Worm (Caenorhabditis elegans) whole organism, L4 larva: ENCODE results near the gene col-176.

Source experiments
- F37D6.2 ChIP-seq: sonication (generic microtip); optimal IDR thresholded peaks from 2 replicates; lab custom pipeline; 2016; ENCODE audit warnings: mild to moderate bottlenecking, missing genetic modification characterization, missing compliant biosample characterization
- R02D3.7 ChIP-seq: fragments of 150-350 bp; sonication (generic microtip); optimal IDR thresholded peaks from 3 replicates; lab custom pipeline; 2014; ENCODE audit warnings: missing biosample characterization, missing genetic modification characterization
- T20F7.1 ChIP-seq: fragments of 200-800 bp; sonication (Bioruptor generic); optimal IDR thresholded peaks from 2 replicates; lab custom pipeline; 2018; ENCODE audit warnings: mild to moderate bottlenecking, missing genetic modification characterization, missing compliant biosample characterization
- Y105C5A.15 ChIP-seq: fragments of 200-800 bp; sonication (Bioruptor generic); IDR thresholded peaks from 2 replicates; pipeline ENCODE4 v1.3.6; 2022; ENCODE audit warnings: missing genetic modification characterization, missing compliant biosample characterization
- aha-1 ChIP-seq: fragments of 150-350 bp; peaks from one replicate; lab custom pipeline; 2014; ENCODE audit warnings: missing biosample characterization, missing genetic modification characterization
- ama-1 ChIP-seq: fragments of 150-350 bp; optimal IDR thresholded peaks from 2 replicates; lab custom pipeline; 2014; ENCODE audit warnings: inconsistent platforms, mixed read lengths
- arid-1 ChIP-seq: fragments of 200-800 bp; sonication (Bioruptor generic); conservative IDR thresholded peaks from 2 replicates; pipeline ENCODE4 v1.3.6; 2022; ENCODE audit warnings: missing genetic modification reagents, missing genetic modification characterization, missing compliant biosample characterization
- ceh-32 ChIP-seq: sonication (generic microtip); optimal IDR thresholded peaks from 2 replicates; lab custom pipeline; 2016; ENCODE audit warnings: mild to moderate bottlenecking, missing genetic modification characterization, missing compliant biosample characterization; ENCODE audit not compliant: poor library complexity
- daf-16 ChIP-seq, 3 experiments: sonication (generic microtip); optimal IDR thresholded peaks; 2 replicates each; lab custom pipeline; 2016 to 2017; ENCODE audit warnings: missing genetic modification characterization in 3 of 3, missing genetic modification reagents in 3 of 3, mild to moderate bottlenecking in 2 of 3, missing compliant biosample characterization in 2 of 3, missing biosample characterization in 1 of 3, moderate library complexity in 1 of 3
- dmd-6 ChIP-seq: fragments of 200-800 bp; sonication (Bioruptor generic); IDR thresholded peaks from 2 replicates; pipeline ENCODE4 v1.3.6; 2022; ENCODE audit warnings: missing genetic modification reagents, missing genetic modification characterization, missing compliant biosample characterization
- dmd-9 ChIP-seq: fragments of 200-800 bp; sonication (Bioruptor generic); IDR thresholded peaks from 2 replicates; pipeline ENCODE4 v1.3.6; 2022; ENCODE audit warnings: missing genetic modification reagents, missing genetic modification characterization, missing compliant biosample characterization
- dpl-1 ChIP-seq: fragments of 150-350 bp; optimal IDR thresholded peaks from 2 replicates; lab custom pipeline; 2014; ENCODE audit warnings: missing biosample characterization, missing genetic modification reagents, missing genetic modification characterization
- dve-1 ChIP-seq: sonication (generic microtip); optimal IDR thresholded peaks from 2 replicates; lab custom pipeline; 2017; ENCODE audit warnings: antibody characterized with exemption, mild to moderate bottlenecking, missing genetic modification characterization, missing compliant biosample characterization; ENCODE audit not compliant: insufficient read depth
- gei-8 ChIP-seq: fragments of 200-800 bp; sonication (Bioruptor generic); optimal IDR thresholded peaks from 2 replicates; lab custom pipeline; 2018; ENCODE audit warnings: mild to moderate bottlenecking, missing genetic modification characterization, missing compliant biosample characterization
- hif-1 ChIP-seq, 2 experiments: sonication (generic microtip); optimal IDR thresholded peaks; 2 replicates each; lab custom pipeline; 2016 to 2017; ENCODE audit warnings: missing compliant biosample characterization in 2 of 2, missing genetic modification characterization in 2 of 2, missing genetic modification reagents in 2 of 2, missing genotype in 2 of 2, mild to moderate bottlenecking in 1 of 2
- hlh-11 ChIP-seq: fragments of 200-800 bp; sonication (Bioruptor generic); optimal IDR thresholded peaks from 2 replicates; lab custom pipeline; 2018; ENCODE audit warnings: mild to moderate bottlenecking, missing genetic modification characterization, missing compliant biosample characterization
- lin-1 ChIP-seq: fragments of 200-800 bp; sonication (Bioruptor generic); IDR thresholded peaks from 2 replicates; pipeline ENCODE4 v1.3.6; 2022; ENCODE audit warnings: missing genetic modification reagents, missing genetic modification characterization, missing compliant biosample characterization
- lin-39 ChIP-seq: fragments of 150-350 bp; optimal IDR thresholded peaks from 2 replicates; lab custom pipeline; 2014; ENCODE audit warnings: missing biosample characterization, missing genetic modification reagents, missing genetic modification characterization
- lsy-2 ChIP-seq, 2 experiments: fragments of 150-350 bp in 1 of 2; sonication (generic microtip) in 1 of 2; optimal IDR thresholded peaks; 2 replicates each; lab custom pipeline; 2014 to 2017; ENCODE audit warnings: missing biosample characterization in 2 of 2, missing genetic modification characterization in 2 of 2
- mxl-3 ChIP-seq: fragments of 200-800 bp; sonication (Bioruptor generic); optimal IDR thresholded peaks from 2 replicates; lab custom pipeline; 2018; ENCODE audit warnings: mild to moderate bottlenecking, missing genetic modification characterization, missing compliant biosample characterization
- nhr-102 ChIP-seq: sonication (generic microtip); optimal IDR thresholded peaks from 2 replicates; lab custom pipeline; 2016; ENCODE audit warnings: mild to moderate bottlenecking, missing genetic modification characterization, moderate library complexity, missing compliant biosample characterization
- nhr-111 ChIP-seq: fragments of 200-800 bp; sonication (Bioruptor generic); optimal IDR thresholded peaks from 2 replicates; lab custom pipeline; 2018; ENCODE audit warnings: mild to moderate bottlenecking, missing genetic modification characterization, missing compliant biosample characterization
- nhr-237 ChIP-seq: sonication (generic microtip); optimal IDR thresholded peaks from 2 replicates; lab custom pipeline; 2017; ENCODE audit warnings: missing biosample characterization, missing genetic modification characterization
- nhr-42 ChIP-seq: fragments of 200-800 bp; sonication (Bioruptor generic); IDR thresholded peaks from 2 replicates; pipeline ENCODE4 v1.3.6; 2022; ENCODE audit warnings: missing genetic modification characterization, missing compliant biosample characterization
- nhr-6 ChIP-seq: fragments of 150-350 bp; optimal IDR thresholded peaks from 2 replicates; lab custom pipeline; 2014; ENCODE audit warnings: missing biosample characterization, missing genetic modification characterization
- pha-4 ChIP-seq, 2 experiments: fragments of 150-350 bp in 1 of 2; fragments of 200-800 bp in 1 of 2; sonication (Bioruptor generic) in 1 of 2; IDR thresholded peaks in 1 of 2; optimal IDR thresholded peaks in 1 of 2; 2 replicates each; pipeline versions ENCODE4 v1.3.6 to Lab custom; 2014 to 2022; ENCODE audit warnings: missing genetic modification characterization in 2 of 2, missing genetic modification reagents in 2 of 2, missing biosample characterization in 1 of 2, missing compliant biosample characterization in 1 of 2
- saeg-2 ChIP-seq: fragments of 200-800 bp; sonication (Bioruptor generic); IDR thresholded peaks from 2 replicates; pipeline ENCODE4 v1.3.6; 2022; ENCODE audit warnings: missing genetic modification reagents, missing genetic modification characterization, missing compliant biosample characterization
- sdz-12 ChIP-seq: fragments of 200-800 bp; sonication (Bioruptor generic); optimal IDR thresholded peaks from 2 replicates; lab custom pipeline; 2018; ENCODE audit warnings: mild to moderate bottlenecking, missing genetic modification characterization, missing compliant biosample characterization
- spr-1 ChIP-seq: sonication (generic microtip); optimal IDR thresholded peaks from 2 replicates; lab custom pipeline; 2016; ENCODE audit warnings: mild to moderate bottlenecking, missing genetic modification characterization, missing compliant biosample characterization
- unc-130 ChIP-seq: sonication (generic microtip); optimal IDR thresholded peaks from 2 replicates; lab custom pipeline; 2016; ENCODE audit warnings: missing genetic modification reagents, missing genetic modification characterization, missing compliant biosample characterization
- unc-39 ChIP-seq: sonication (generic microtip); optimal IDR thresholded peaks from 2 replicates; lab custom pipeline; 2017; ENCODE audit warnings: missing biosample characterization, missing genetic modification characterization
- zfp-3 ChIP-seq: fragments of 200-800 bp; sonication (Bioruptor generic); conservative IDR thresholded peaks from 2 replicates; pipeline ENCODE4 v1.3.6; 2022; ENCODE audit warnings: missing genetic modification reagents, missing genetic modification characterization, missing compliant biosample characterization

col-176 gene

ce11 chrX:10053742-10054409 lies 23.5 kb upstream of the col-176 start, which contains the start of gene cbs-1 (continued):
- TF ChIP-seq gei-8 (no peak), ceh-32 (no peak), saeg-2 (no peak), nhr-6 (tag; lab: Kevin White, UChicago) (no peak), dpl-1 (no peak), zfp-3 (GFP tag; lab: Robert Waterston, UW) (no peak)

ce11 chrX:10054410-10054800 lies 23.0 kb upstream of the col-176 start:
- TF ChIP-seq mxl-3 (GFP tag; lab: Kevin White, UChicago) (peak; percentile 65), lsy-2 (tag; optimal IDR thresholded peaks at IDR 0.05; lab: Kevin White, UChicago) (peak in 1 of 2 experiments; percentile 16), aha-1 (tag; lab: Kevin White, UChicago) (peak; percentile 13), lin-1 (no peak), T20F7.1 (GFP tag; lab: Kevin White, UChicago) (peak; percentile 18), dmd-6 (GFP tag; lab: Robert Waterston, UW) (peak; percentile 55), dve-1 (tag; lab: Kevin White, UChicago) (peak; percentile 25), ama-1 (no peak), nhr-102 (tag; lab: Kevin White, UChicago) (peak; percentile 2)

ce11 chrX:10058332-10058731 lies 19.1 kb upstream of the col-176 start, which contains the start of gene ZC373.2:
TSS of gene ZC373.2 (minus strand) at chrX:10058432.
- TF ChIP-seq unc-39 (tag; lab: Kevin White, UChicago) (no peak), sdz-12 (no peak), nhr-42 (GFP tag; lab: Robert Waterston, UW) (no peak), T20F7.1 (GFP tag; lab: Kevin White, UChicago) (no peak), nhr-111 (GFP tag; lab: Kevin White, UChicago) (no peak), hif-1 (tag; optimal IDR thresholded peaks at IDR 0.05; lab: Kevin White, UChicago) (no peak), unc-130 (GFP tag; lab: Kevin White, UChicago) (no peak), lin-39 (no peak), nhr-237 (tag; lab: Kevin White, UChicago) (no peak), arid-1 (no peak), Y105C5A.15 (GFP tag; lab: Robert Waterston, UW) (no peak)

- TF ChIP-seq nhr-111 (GFP tag; lab: Kevin White, UChicago) (no peak), aha-1 (tag; lab: Kevin White, UChicago) (peak; percentile 94)
Observed at ce11 chrX:10060475-10061011, 16.9 kb upstream of the col-176 start, which contains the start of gene ZC373.3. TSS of gene ZC373.3 (plus strand) at chrX:10060525.

ce11 chrX:10068468-10068867 lies 8.9 kb upstream of the col-176 start:
- TF ChIP-seq spr-1 (tag; lab: Kevin White, UChicago): no peak
- TF ChIP-seq hlh-11 (tag; lab: Kevin White, UChicago): peak; percentile 59
- peak in 1 of 2 experiments; percentile 67 for TF ChIP-seq daf-16 (GFP tag; optimal IDR thresholded peaks at IDR 0.05; lab: Kevin White, UChicago)
- no peak for TF ChIP-seq daf-16 (tag; optimal IDR thresholded peaks at IDR 0.05; lab: Kevin White, UChicago)
- TF ChIP-seq pha-4 (GFP tag; IDR thresholded peaks at IDR 0.05; lab: Robert Waterston, UW): no peak
- no peak for TF ChIP-seq pha-4 (tag; optimal IDR thresholded peaks at IDR 0.05; lab: Kevin White, UChicago)
- TF ChIP-seq gei-8: no peak
- TF ChIP-seq F37D6.2 (tag; lab: Kevin White, UChicago): no peak
- TF ChIP-seq dmd-9 (GFP tag; lab: Robert Waterston, UW): no peak
- no peak for TF ChIP-seq R02D3.7 (tag; lab: Kevin White, UChicago)
